Worm (Caenorhabditis elegans): Measurements from ENCODE around the gene C08B6.18.

DNA sequence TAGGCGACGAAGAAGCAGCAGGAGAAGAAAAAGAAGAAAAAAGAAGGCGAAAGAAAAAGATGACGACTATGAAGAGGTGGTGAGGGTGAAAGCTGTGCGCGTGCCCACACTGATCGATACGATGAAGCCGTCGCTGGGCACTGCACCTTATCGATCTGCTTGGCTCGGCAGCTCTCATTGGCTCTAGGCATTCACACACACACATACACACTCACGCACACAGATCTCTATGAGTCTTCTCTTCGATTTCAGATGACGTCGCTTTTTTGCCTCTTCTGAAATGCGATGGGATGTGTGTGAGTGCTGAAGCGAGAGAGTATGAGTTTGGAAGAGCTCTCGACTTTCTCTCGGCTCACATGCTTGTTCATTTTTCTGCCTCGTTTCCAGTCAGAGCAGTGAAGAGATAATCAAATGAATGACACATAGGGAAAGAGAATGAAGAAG lies 40.7 kb upstream of the C08B6.18 start:
- no peak for TF ChIP-seq C08G9.2 (tag; optimal IDR thresholded peaks at IDR 0.05)
- TF ChIP-seq pha-4 (tag; optimal IDR thresholded peaks at IDR 0.05): no peak
- TF ChIP-seq ama-1 (optimal IDR thresholded peaks at IDR 0.05): no peak
- no peak for TF ChIP-seq ceh-30 (tag; optimal IDR thresholded peaks at IDR 0.05)
- TF ChIP-seq che-1 (tag; optimal IDR thresholded peaks at IDR 0.05): no peak
- TF ChIP-seq ceh-22 (tag; optimal IDR thresholded peaks at IDR 0.05): no peak
- no peak for TF ChIP-seq nhr-11 (tag; optimal IDR thresholded peaks at IDR 0.05)
- no peak for TF ChIP-seq ahr-1 (tag; optimal IDR thresholded peaks at IDR 0.05)
- TF ChIP-seq rnt-1 (tag; optimal IDR thresholded peaks at IDR 0.05): no peak
- no peak for TF ChIP-seq elt-2 (tag; optimal IDR thresholded peaks at IDR 0.05)
- no peak for TF ChIP-seq fkh-10 (GFP tag; optimal IDR thresholded peaks at IDR 0.05)
- TF ChIP-seq ceh-34 (tag; optimal IDR thresholded peaks at IDR 0.05): peak; percentile 24
